Fruit fly (Drosophila melanogaster) ovary, adult (tissue): ENCODE results near the gene CG4957.

Source experiments
- CG17801 ChIP-seq: fragments of 200-800 bp; optimal IDR thresholded peaks from 2 replicates; lab custom pipeline; 2019; ENCODE audit warnings: missing biosample characterization, mild to moderate bottlenecking, missing genetic modification characterization, moderate library complexity; ENCODE audit not compliant: partially characterized antibody

The CG4957 gene

dm6 chr2L:10305538-10306147, 37.0 kb downstream of the CG4957 start:
- no peak for TF ChIP-seq CG17801 (GFP tag; lab: Kevin White, UChicago)

- peak; percentile 87 for TF ChIP-seq CG17801 (GFP tag; lab: Kevin White, UChicago)
Observed at dm6 chr2L:10306518-10307260, 38.0 kb downstream of the CG4957 start, which contains the start of the genes CG5390 and CG4968. TSS of gene CG5390 (minus strand) at chr2L:10306594. TSS of gene CG4968 (plus strand) at chr2L:10306922.

- no peak for TF ChIP-seq CG17801 (GFP tag; lab: Kevin White, UChicago)
Observed at dm6 chr2L:10310614-10311382, 42.1 kb downstream of the CG4957 start, which contains the start of gene Cdk5alpha. TSS of gene Cdk5alpha (minus strand) at chr2L:10310956.

- TF ChIP-seq CG17801 (GFP tag; lab: Kevin White, UChicago), result no peak
Observed at dm6 chr2L:10311822-10312221, 43.1 kb downstream of the CG4957 start.

- no peak for TF ChIP-seq CG17801 (GFP tag; lab: Kevin White, UChicago)
Observed at dm6 chr2L:10314327-10315210, 45.9 kb downstream of the CG4957 start, which contains the start of the genes Usp14 and CG4972. TSS of gene Usp14 (minus strand) at chr2L:10314396. TSS of gene CG4972 (plus strand) at chr2L:10314792.

- no peak for TF ChIP-seq CG17801 (GFP tag; lab: Kevin White, UChicago)
Observed at dm6 chr2L:10315888-10316287, 47.2 kb downstream of the CG4957 start.
